Worm (Caenorhabditis elegans): ENCODE data around the gene btb-16.

ce11 chrII:3259254-3259653 lies 37.4 kb upstream of the btb-16 start, which contains the start of gene gcy-19:
- no peak for TF ChIP-seq sup-37 (GFP tag; optimal IDR thresholded peaks at IDR 0.05)
- no peak for TF ChIP-seq ama-1 (optimal IDR thresholded peaks at IDR 0.05)
- TF ChIP-seq isw-1 (GFP tag; IDR thresholded peaks at IDR 0.05), result no peak
- no peak for TF ChIP-seq lin-39 (tag; optimal IDR thresholded peaks at IDR 0.05)
- TF ChIP-seq nhr-11 (tag; optimal IDR thresholded peaks at IDR 0.05), result no peak
- TF ChIP-seq fos-1 (tag; optimal IDR thresholded peaks at IDR 0.05), result no peak
- TF ChIP-seq pag-3 (tag; optimal IDR thresholded peaks at IDR 0.05; ENCODE audit: borderline replicate concordance, insufficient read depth), result no peak
- TF ChIP-seq snpc-4 (tag; optimal IDR thresholded peaks at IDR 0.05), result no peak
- no peak for TF ChIP-seq aha-1 (tag; optimal IDR thresholded peaks at IDR 0.05)
- TF ChIP-seq pqm-1 (tag; optimal IDR thresholded peaks at IDR 0.05), result no peak

All from whole organism, L1 larva.